Worm (Caenorhabditis elegans) whole organism, young adult: ENCODE data around the gene B0334.20.

ENCODE experiments used
- B0261.1 ChIP-seq: sonication (generic microtip); optimal IDR thresholded peaks from 2 replicates; lab custom pipeline; 2016; ENCODE audit warnings: mild to moderate bottlenecking, missing genetic modification characterization, moderate library complexity, missing compliant biosample characterization
- gei-17 ChIP-seq: fragments of 200-800 bp; sonication (Bioruptor generic); optimal IDR thresholded peaks from 2 replicates; lab custom pipeline; 2018; ENCODE audit warnings: mild to moderate bottlenecking, missing genetic modification characterization, missing compliant biosample characterization
- him-1 ChIP-seq: sonication (generic microtip); optimal IDR thresholded peaks from 2 replicates; lab custom pipeline; 2016; ENCODE audit warnings: missing genotype, missing genetic modification reagents, missing genetic modification characterization, missing compliant biosample characterization
- hmg-20 ChIP-seq: fragments of 200-800 bp; sonication (Bioruptor generic); IDR thresholded peaks from 2 replicates; pipeline ENCODE4 v1.3.6; 2022; ENCODE audit warnings: missing genetic modification reagents, missing genetic modification characterization, missing compliant biosample characterization
- lsl-1 ChIP-seq: fragments of 200-800 bp; sonication (Bioruptor generic); optimal IDR thresholded peaks from 2 replicates; lab custom pipeline; 2018; ENCODE audit warnings: mild to moderate bottlenecking, missing genetic modification characterization, moderate library complexity, missing compliant biosample characterization
- mxl-1 ChIP-seq: sonication (generic microtip); optimal IDR thresholded peaks from 2 replicates; lab custom pipeline; 2016; ENCODE audit warnings: missing genetic modification characterization, missing compliant biosample characterization
- pbrm-1 ChIP-seq: fragments of 200-800 bp; sonication (Bioruptor generic); IDR thresholded peaks from 2 replicates; pipeline ENCODE4 v1.3.6; 2022; ENCODE audit warnings: missing genetic modification reagents, missing genetic modification characterization, missing compliant biosample characterization
- unc-62 ChIP-seq: fragments of 150-350 bp; optimal IDR thresholded peaks from 2 replicates; lab custom pipeline; 2014; ENCODE audit warnings: missing biosample characterization, missing genetic modification reagents, missing genetic modification characterization

ce11 chrII:11485200-11485599 lies 15.1 kb downstream of the B0334.20 start, which contains the start of gene twk-5:
- TF ChIP-seq lsl-1 (no peak), him-1 (tag; lab: Kevin White, UChicago) (no peak), pbrm-1 (GFP tag; lab: Robert Waterston, UW) (no peak), mxl-1 (no peak), hmg-20 (GFP tag; lab: Robert Waterston, UW) (no peak), gei-17 (GFP tag; lab: Kevin White, UChicago) (no peak), B0261.1 (tag; lab: Kevin White, UChicago) (no peak), unc-62 (GFP tag; lab: Kevin White, UChicago) (no peak)
